Fruit fly (Drosophila melanogaster) whole organism, wandering third instar larva: ENCODE measurements around the gene CG8773.
A peak's percentile ranks its signal among the peaks of the same experiment; 100 is the strongest.

Experiments used
- CG32264 ChIP-seq: fragments of 200-800 bp; sonication (Bioruptor generic); optimal IDR thresholded peaks from 2 replicates; lab custom pipeline; 2016; ENCODE audit warnings: missing biosample characterization, missing genetic modification characterization
- CG9705 ChIP-seq: fragments of 200-800 bp; sonication (Bioruptor generic); optimal IDR thresholded peaks from 2 replicates; lab custom pipeline; 2018; ENCODE audit warnings: missing biosample characterization, mild to moderate bottlenecking, missing genetic modification characterization
- CrebA ChIP-seq: fragments of 200-800 bp; sonication (Bioruptor generic); optimal IDR thresholded peaks from 2 replicates; lab custom pipeline; 2016; ENCODE audit warnings: missing biosample characterization, mild to moderate bottlenecking, missing genetic modification characterization, borderline replicate concordance
- Dif ChIP-seq: fragments of 200-275, 200-300 bp; sonication (Bioruptor generic); optimal IDR thresholded peaks from 2 replicates; lab custom pipeline; 2018; ENCODE audit warnings: missing biosample characterization, missing genetic modification characterization; ENCODE audit not compliant: partially characterized antibody
- GATAd ChIP-seq: sonication (Bioruptor generic); optimal IDR thresholded peaks from 2 replicates; lab custom pipeline; 2016; ENCODE audit warnings: missing biosample characterization, missing genetic modification characterization
- HLH106 ChIP-seq: fragments of 200-800 bp; optimal IDR thresholded peaks from 3 replicates; lab custom pipeline; 2019; ENCODE audit warnings: missing biosample characterization, mild to moderate bottlenecking, missing genetic modification characterization, moderate library complexity
- Hnf4 ChIP-seq: fragments of 200-800 bp; sonication (Bioruptor generic); optimal IDR thresholded peaks from 2 replicates; lab custom pipeline; 2016; ENCODE audit warnings: missing biosample characterization, mild to moderate bottlenecking, missing genetic modification characterization
- Hr78 ChIP-seq: fragments of >200 bp; optimal IDR thresholded peaks from 2 replicates; lab custom pipeline; 2017; ENCODE audit warnings: missing biosample characterization, missing genetic modification characterization
- Mio ChIP-seq: sonication (Bioruptor generic); optimal IDR thresholded peaks from 2 replicates; lab custom pipeline; 2016; ENCODE audit warnings: missing biosample characterization, missing genetic modification characterization
- Myc ChIP-seq: fragments of >200 bp; optimal IDR thresholded peaks from 2 replicates; lab custom pipeline; 2017
- N ChIP-seq: fragments of >200 bp; optimal IDR thresholded peaks from 2 replicates; lab custom pipeline; 2018; ENCODE audit warnings: missing biosample characterization, missing external identifiers, missing genetic modification characterization
- OdsH ChIP-seq: fragments of 200-800 bp; sonication (Bioruptor generic); optimal IDR thresholded peaks from 2 replicates; lab custom pipeline; 2016; ENCODE audit warnings: missing biosample characterization, mild to moderate bottlenecking, missing genetic modification characterization
- Rel ChIP-seq, 2 experiments: fragments of 200-800 bp; sonication (Bioruptor generic) in 1 of 2; optimal IDR thresholded peaks; 2 replicates in 1 of 2; 3 replicates in 1 of 2; lab custom pipeline; 2016 to 2019; ENCODE audit warnings: mild to moderate bottlenecking in 2 of 2, missing biosample characterization in 2 of 2, missing genetic modification characterization in 2 of 2, moderate library complexity in 1 of 2
- Sp1 ChIP-seq: fragments of 200-800 bp; sonication (Bioruptor generic); optimal IDR thresholded peaks from 3 replicates; lab custom pipeline; 2019; ENCODE audit warnings: missing biosample characterization, mild to moderate bottlenecking, missing genetic modification characterization, moderate library complexity
- Vsx2 ChIP-seq: fragments of 200-300, 225-300 bp; sonication (Bioruptor generic); optimal IDR thresholded peaks from 2 replicates; lab custom pipeline; 2018; ENCODE audit warnings: missing biosample characterization, missing genetic modification characterization; ENCODE audit not compliant: partially characterized antibody
- br ChIP-seq: fragments of 200-800 bp; sonication (Bioruptor generic); optimal IDR thresholded peaks from 2 replicates; lab custom pipeline; 2016; ENCODE audit warnings: missing biosample characterization, missing genetic modification characterization
- brk ChIP-seq: fragments of 200-800 bp; sonication (Bioruptor generic); optimal IDR thresholded peaks from 2 replicates; lab custom pipeline; 2016; ENCODE audit warnings: missing biosample characterization, mild to moderate bottlenecking, missing genetic modification characterization
- dl ChIP-seq, 2 experiments: fragments of 175-275, 200-275 bp in 1 of 2; fragments of 200-275 bp in 1 of 2; sonication (Bioruptor generic); optimal IDR thresholded peaks; lab custom pipeline; 2018; ENCODE audit warnings: mild to moderate bottlenecking in 2 of 2, missing biosample characterization in 2 of 2, missing genetic modification characterization in 2 of 2, moderate library complexity in 2 of 2; ENCODE audit not compliant: partially characterized antibody in 2 of 2, insufficient read depth in 1 of 2
- dmrt93B ChIP-seq: fragments of 200-800 bp; sonication (Bioruptor generic); optimal IDR thresholded peaks from 2 replicates; lab custom pipeline; 2018; ENCODE audit warnings: missing biosample characterization, mild to moderate bottlenecking, missing genetic modification characterization
- dsf ChIP-seq: sonication (Bioruptor generic); optimal IDR thresholded peaks from 2 replicates; lab custom pipeline; 2016; ENCODE audit warnings: missing biosample characterization, missing genetic modification characterization, borderline replicate concordance
- ey ChIP-seq: fragments of 200-800 bp; sonication (Bioruptor generic); optimal IDR thresholded peaks from 2 replicates; lab custom pipeline; 2016; ENCODE audit warnings: missing biosample characterization, missing genetic modification characterization
- foxo ChIP-seq, 2 experiments: fragments of 200-800 bp; sonication (Bioruptor generic); optimal IDR thresholded peaks; 2 replicates in 1 of 2; 3 replicates in 1 of 2; lab custom pipeline; 2016 to 2017; ENCODE audit warnings: missing biosample characterization in 2 of 2, missing genetic modification characterization in 2 of 2
- fru ChIP-seq: fragments of 200-800 bp; sonication (Bioruptor generic); optimal IDR thresholded peaks from 3 replicates; lab custom pipeline; 2016; ENCODE audit warnings: missing biosample characterization, mild to moderate bottlenecking, missing genetic modification characterization
- h ChIP-seq: fragments of 200-800 bp; sonication (Bioruptor generic); optimal IDR thresholded peaks from 3 replicates; lab custom pipeline; 2016; ENCODE audit warnings: missing biosample characterization, mild to moderate bottlenecking, missing genetic modification characterization
- lola ChIP-seq: fragments of >200 bp; optimal IDR thresholded peaks from 2 replicates; lab custom pipeline; 2017; ENCODE audit warnings: missing biosample characterization, missing genetic modification characterization
- psq ChIP-seq: fragments of 200-800 bp; sonication (Bioruptor generic); optimal IDR thresholded peaks from 3 replicates; lab custom pipeline; 2017; ENCODE audit warnings: missing biosample characterization, mild to moderate bottlenecking, missing genetic modification characterization, moderate library complexity
- rgr ChIP-seq: fragments of 200-800 bp; sonication (Bioruptor generic); optimal IDR thresholded peaks from 3 replicates; lab custom pipeline; 2016; ENCODE audit warnings: missing biosample characterization, mild to moderate bottlenecking, missing genetic modification characterization
- tai ChIP-seq: sonication (Bioruptor generic); optimal IDR thresholded peaks from 2 replicates; lab custom pipeline; 2016; ENCODE audit warnings: missing biosample characterization, missing genetic modification characterization
- usp ChIP-seq: fragments of >200 bp; optimal IDR thresholded peaks from 2 replicates; lab custom pipeline; 2017; ENCODE audit warnings: missing biosample characterization, missing genetic modification characterization
- woc ChIP-seq: sonication (Bioruptor generic); optimal IDR thresholded peaks from 2 replicates; lab custom pipeline; 2016; ENCODE audit warnings: missing biosample characterization, mild to moderate bottlenecking, missing genetic modification characterization

The CG8773 gene

DNA sequence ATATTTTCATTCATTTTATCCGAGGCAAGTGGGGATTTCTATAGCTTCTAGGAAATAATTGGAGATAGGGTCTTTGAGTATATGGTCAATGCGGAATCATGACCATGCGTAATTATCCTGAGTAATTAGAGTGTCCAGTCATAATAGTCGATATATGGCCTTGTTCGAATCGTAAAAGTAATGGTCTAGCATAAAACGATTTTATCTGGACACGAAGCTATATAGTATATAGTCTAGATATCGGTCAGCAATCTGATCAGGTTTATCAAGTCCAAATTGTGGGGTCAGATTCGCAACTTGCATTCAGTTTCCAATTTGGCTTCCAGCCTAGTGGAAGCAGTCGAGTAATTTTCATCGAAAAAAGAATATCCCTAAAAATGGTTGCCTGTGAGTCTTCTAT is 7.8 kb downstream of the CG8773 start, which contains the start of gene CG32473:
CG32473 (plus strand) TSS at position 301 of the 400 bp plus-strand sequence.
- TF ChIP-seq usp (GFP tag; lab: Kevin White, UChicago): no peak
- TF ChIP-seq psq: no peak
- no peak for TF ChIP-seq Rel (GFP tag; optimal IDR thresholded peaks at IDR 0.05; lab: Kevin White, UChicago)
- TF ChIP-seq Rel (tag; optimal IDR thresholded peaks at IDR 0.05; lab: Kevin White, UChicago): peak; percentile 13
- TF ChIP-seq Hr78 (GFP tag; lab: Kevin White, UChicago): no peak
- TF ChIP-seq OdsH (GFP tag; lab: Kevin White, UChicago): no peak

DNA sequence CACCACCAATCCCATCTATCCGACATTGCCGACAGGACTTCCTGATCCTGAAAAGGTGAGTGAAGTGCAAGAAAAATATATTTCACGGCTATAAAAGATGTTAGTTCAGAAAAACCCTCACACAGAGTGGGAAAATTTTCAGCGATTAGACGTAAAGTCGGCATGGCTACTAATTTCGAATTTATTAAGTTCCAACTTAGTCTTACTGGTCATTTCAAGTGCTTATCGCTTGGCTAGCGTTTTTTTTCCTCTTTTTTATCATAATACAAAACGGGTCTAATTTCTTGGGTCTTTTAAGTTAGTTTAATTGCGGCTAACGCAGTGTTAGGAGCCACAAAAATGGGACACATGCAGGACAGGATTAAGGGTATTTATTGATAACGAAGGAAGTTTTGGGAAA is 8.6 kb downstream of the CG8773 start, which contains the start of gene CG43208:
CG43208 (plus strand) TSS at position 301 of the 400 bp plus-strand sequence.
- no peak for TF ChIP-seq dmrt93B (GFP tag; lab: Kevin White, UChicago)
- TF ChIP-seq lola (GFP tag; lab: Kevin White, UChicago): no peak
- TF ChIP-seq psq: no peak
- no peak for TF ChIP-seq HLH106
- TF ChIP-seq CG32264 (GFP tag; lab: Kevin White, UChicago): no peak

DNA sequence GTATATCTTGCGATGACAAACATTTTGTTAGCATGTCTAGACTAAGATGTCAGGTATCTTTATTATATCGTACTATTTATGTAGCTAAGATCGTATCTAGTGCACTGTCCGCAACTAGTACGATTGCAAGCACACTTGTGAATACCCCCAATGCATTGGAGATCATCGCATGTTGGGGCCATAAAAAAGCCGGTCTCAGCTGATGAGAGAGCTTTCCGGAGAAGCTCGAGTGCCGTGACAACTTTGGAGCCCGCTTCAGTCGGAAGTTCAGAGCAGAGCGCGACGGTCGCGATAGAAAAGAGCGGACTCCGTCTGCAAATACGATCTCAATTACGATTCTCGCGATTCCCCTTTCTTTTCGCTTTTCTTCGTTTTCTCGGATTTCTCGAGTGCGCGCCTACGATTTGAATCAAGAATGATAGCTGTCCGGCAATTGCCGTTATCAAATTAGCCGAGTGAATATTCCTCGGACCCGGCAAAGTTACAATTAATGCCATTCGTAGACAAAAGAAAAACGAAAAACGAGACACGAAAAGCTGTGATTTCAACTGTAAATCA is 10.0 kb downstream of the CG8773 start:
- TF ChIP-seq brk (GFP tag; lab: Kevin White, UChicago) (no peak), Dif (GFP tag; lab: Kevin White, UChicago) (peak; percentile 57), Mio (GFP tag; lab: Kevin White, UChicago) (no peak), fru (GFP tag; lab: Kevin White, UChicago) (peak; percentile 17), Vsx2 (GFP tag; lab: Kevin White, UChicago) (peak; percentile 37), tai (GFP tag; lab: Kevin White, UChicago) (no peak), dl (GFP tag; optimal IDR thresholded peaks at IDR 0.05; lab: Kevin White, UChicago; ENCODE audit: insufficient read depth in 1 of 2, partially characterized antibody in 2 of 2) (no peak), usp (GFP tag; lab: Kevin White, UChicago) (no peak), h (peak; percentile 22), psq (peak; percentile 51)

DNA sequence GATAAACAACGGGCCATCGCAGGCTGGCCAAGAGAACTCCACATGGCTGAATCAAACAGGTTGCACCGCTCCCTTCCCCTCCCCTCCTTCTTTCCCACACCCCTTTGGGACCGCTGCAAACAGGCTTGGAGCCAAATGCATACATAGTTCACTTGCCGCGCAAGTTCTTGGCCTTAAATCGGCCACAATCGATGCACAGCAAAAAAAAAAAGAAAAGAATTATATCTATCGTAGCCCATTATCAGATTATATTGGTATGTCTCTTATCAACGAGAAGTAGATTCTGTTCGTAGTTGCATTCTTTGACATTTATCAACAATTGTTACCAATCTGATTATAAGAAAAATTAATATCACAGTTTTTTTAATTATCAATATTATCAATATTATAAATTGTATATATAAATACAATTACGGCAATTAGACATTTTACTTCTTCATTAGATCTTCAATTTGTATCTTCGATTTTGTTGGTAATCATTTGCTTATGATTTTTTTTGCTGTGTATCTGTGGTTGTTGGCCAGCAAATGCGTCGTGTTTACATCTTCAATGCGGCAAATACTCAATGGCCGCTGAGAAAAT is 10.9 kb downstream of the CG8773 start:
- TF ChIP-seq Myc (lab: Kevin White, UChicago) (no peak), Sp1 (GFP tag; lab: Kevin White, UChicago) (peak; percentile 91), foxo (GFP tag; optimal IDR thresholded peaks at IDR 0.05; lab: Kevin White, UChicago) (peak in 1 of 2 experiments; percentile 82), rgr (GFP tag; lab: Kevin White, UChicago) (peak; percentile 78), br (GFP tag; lab: Kevin White, UChicago) (peak; percentile 19), woc (peak; percentile 36), Rel (GFP tag; optimal IDR thresholded peaks at IDR 0.05; lab: Kevin White, UChicago) (no peak), Rel (tag; optimal IDR thresholded peaks at IDR 0.05; lab: Kevin White, UChicago) (no peak), HLH106 (peak; percentile 81), brk (GFP tag; lab: Kevin White, UChicago) (no peak), CG9705 (peak; percentile 45), Vsx2 (GFP tag; lab: Kevin White, UChicago) (peak; percentile 71), ey (GFP tag; lab: Kevin White, UChicago) (peak; percentile 34), Hnf4 (GFP tag; lab: Kevin White, UChicago) (peak; percentile 37), dmrt93B (GFP tag; lab: Kevin White, UChicago) (peak; percentile 72), psq (peak; percentile 85), Mio (GFP tag; lab: Kevin White, UChicago) (no peak), dl (GFP tag; optimal IDR thresholded peaks at IDR 0.05; lab: Kevin White, UChicago; ENCODE audit: insufficient read depth in 1 of 2, partially characterized antibody in 2 of 2) (peak in 1 of 2 experiments; percentile 11), dsf (GFP tag; lab: Kevin White, UChicago) (no peak), OdsH (GFP tag; lab: Kevin White, UChicago) (peak; percentile 85), N (no peak), CrebA (no peak), Hr78 (GFP tag; lab: Kevin White, UChicago) (no peak), CG32264 (GFP tag; lab: Kevin White, UChicago) (no peak), fru (GFP tag; lab: Kevin White, UChicago) (peak; percentile 78), GATAd (GFP tag; lab: Kevin White, UChicago) (no peak), h (peak; percentile 61), Dif (GFP tag; lab: Kevin White, UChicago) (peak; percentile 79)
